Worm (Caenorhabditis elegans) whole organism, L4/young adult: Measurements from ENCODE around the gene C04G2.5.

Source experiments
- W03F9.2 ChIP-seq: fragments of 150-350 bp; optimal IDR thresholded peaks from 2 replicates; lab custom pipeline; 2014; ENCODE audit warnings: missing biosample characterization, missing genetic modification characterization
- dao-5 ChIP-seq: sonication (generic microtip); optimal IDR thresholded peaks from 2 replicates; lab custom pipeline; 2016; ENCODE audit warnings: missing genotype, missing genetic modification characterization, moderate library complexity, missing compliant biosample characterization
- him-1 ChIP-seq: sonication (generic microtip); optimal IDR thresholded peaks from 2 replicates; lab custom pipeline; 2016; ENCODE audit warnings: missing genotype, missing genetic modification reagents, missing genetic modification characterization, missing compliant biosample characterization

C04G2.5 gene

DNA sequence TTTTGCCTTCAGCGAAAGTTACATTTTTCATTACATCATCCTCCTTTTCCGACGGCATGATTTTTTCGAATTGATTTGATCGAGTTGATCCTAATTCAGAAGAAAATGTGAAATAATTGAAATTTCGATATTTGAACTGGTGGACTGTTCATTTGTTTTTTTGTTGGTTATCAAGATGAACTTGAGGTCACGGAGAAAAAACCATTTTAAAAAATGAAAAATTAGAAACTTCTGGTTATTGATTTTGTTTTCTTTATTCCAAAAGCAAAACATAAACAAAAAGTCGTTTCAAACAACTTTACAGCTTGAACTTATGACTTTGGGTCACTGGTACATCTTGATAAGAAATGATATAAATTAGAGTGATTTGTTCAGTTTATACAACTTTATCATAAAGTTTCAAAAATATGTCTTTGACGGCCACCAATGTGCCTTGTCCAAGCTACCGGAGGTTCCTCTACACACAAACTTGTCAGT, 20.0 kb downstream of the C04G2.5 start, which contains the start of the genes ttbk-4 and W01B6.4:
ttbk-4 (minus strand) TSS at position 101 of the 477 bp plus-strand sequence.
W01B6.4 (plus strand) TSS at position 427 of the 477 bp plus-strand sequence.
- no peak for TF ChIP-seq him-1
- TF ChIP-seq dao-5 (tag; lab: Kevin White, UChicago) = no peak
- TF ChIP-seq W03F9.2 (tag; lab: Kevin White, UChicago) = no peak

DNA sequence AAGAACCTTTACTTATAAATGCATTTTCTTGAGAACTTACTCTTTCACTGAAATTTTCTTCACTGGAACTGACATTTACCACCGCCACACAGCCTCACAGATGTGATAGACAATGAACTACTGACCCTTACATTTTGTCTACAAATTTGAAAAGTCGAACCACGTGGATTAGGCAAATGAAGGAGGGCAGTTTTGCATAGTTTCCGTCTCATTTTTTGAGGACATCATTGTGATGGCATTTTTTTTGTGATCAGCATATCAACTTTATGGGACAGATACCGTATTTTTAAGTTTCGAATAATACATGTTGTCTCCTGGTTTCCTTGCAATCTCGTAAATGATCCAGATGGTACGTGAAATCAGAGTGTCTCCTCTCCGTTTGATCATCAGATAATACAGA, 22.5 kb downstream of the C04G2.5 start, which contains the start of gene W01B6.3:
W01B6.3 (minus strand) TSS at position 101 of the 400 bp plus-strand sequence.
- no peak for TF ChIP-seq W03F9.2 (tag; lab: Kevin White, UChicago)
- no peak for TF ChIP-seq dao-5 (tag; lab: Kevin White, UChicago)
- no peak for TF ChIP-seq him-1

DNA sequence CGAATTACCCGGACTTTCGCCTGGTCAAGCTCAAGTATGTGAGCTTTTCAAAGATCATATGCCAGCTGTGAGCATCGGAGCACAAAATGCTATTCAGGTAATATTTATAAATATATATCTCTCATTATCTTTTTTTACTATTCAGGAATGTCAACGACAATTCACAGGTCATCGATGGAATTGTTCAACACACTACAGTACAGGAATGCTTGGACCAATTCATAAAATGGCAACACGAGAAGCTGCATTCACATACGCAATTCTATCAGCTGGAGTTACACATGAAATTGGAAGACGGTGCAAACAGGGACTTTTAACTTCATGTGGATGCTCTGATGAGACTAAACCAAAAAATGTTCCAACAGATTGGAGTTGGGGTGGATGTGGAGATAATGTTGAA, 26.8 kb downstream of the C04G2.5 start:
- TF ChIP-seq him-1 (no peak), dao-5 (tag; lab: Kevin White, UChicago) (no peak), W03F9.2 (tag; lab: Kevin White, UChicago) (no peak)

DNA sequence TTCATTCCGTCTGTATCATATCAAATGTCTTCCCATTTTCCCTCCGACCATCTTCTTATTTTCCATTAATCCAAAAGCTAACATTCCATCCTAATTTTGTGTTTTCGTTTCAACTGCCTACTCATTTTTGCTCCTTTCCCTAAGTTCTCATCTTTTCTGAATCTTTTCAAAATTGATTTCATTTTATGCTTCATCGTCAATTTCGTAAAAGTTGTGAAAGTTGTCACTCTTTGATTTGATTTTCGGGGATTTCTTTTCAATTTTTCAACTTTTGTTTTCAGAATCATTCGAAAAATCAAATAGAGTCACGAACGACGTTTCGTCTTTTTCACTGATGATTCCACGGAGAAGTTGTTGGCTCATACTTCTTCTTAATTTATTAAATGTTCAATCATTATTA, 27.5 kb downstream of the C04G2.5 start, which contains the start of gene cwn-2:
cwn-2 (plus strand) TSS at position 276 of the 400 bp plus-strand sequence.
- TF ChIP-seq dao-5 (tag; lab: Kevin White, UChicago) (no peak), him-1 (no peak), W03F9.2 (tag; lab: Kevin White, UChicago) (no peak)

DNA sequence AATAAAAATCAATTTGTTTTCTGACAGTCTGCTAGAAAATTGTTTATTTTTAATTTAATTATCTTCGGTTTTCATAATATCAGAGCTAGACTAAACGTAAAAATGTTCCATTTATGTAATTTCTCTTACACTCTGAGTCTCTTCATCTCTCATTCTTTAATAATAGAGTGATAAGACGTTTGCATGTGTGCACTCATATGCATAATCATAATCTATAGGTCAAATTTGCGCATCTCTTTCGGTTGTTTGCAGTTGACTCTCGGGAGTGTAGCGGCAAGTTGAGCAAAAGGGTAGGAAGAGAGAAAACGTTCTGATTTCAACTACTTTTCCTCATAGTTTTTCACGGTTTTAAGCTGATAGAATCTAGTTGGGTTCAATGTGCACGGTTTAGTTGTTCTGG, 28.6 kb downstream of the C04G2.5 start:
- TF ChIP-seq him-1 = no peak
- TF ChIP-seq W03F9.2 (tag; lab: Kevin White, UChicago) = no peak
- no peak for TF ChIP-seq dao-5 (tag; lab: Kevin White, UChicago)

DNA sequence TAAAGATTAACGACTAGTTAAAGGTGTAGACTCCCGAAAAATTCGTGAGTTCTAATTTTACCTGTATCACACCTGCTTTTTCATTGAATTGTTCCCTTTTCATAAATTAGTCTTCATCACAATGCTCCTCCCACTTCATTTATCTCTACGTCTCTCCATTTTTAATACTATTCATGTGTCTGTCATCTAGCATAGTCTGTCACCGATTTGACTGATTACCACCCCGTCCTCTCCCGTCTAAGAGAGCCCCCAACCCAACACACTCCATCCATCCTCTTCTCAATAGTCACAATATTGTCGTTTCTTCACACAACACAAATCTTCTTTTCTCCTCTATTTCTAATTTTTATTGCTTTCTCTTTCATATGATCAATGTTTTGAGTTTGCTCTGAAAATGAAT, 29.9 kb downstream of the C04G2.5 start:
- no peak for TF ChIP-seq him-1
- TF ChIP-seq W03F9.2 (tag; lab: Kevin White, UChicago) = no peak
- no peak for TF ChIP-seq dao-5 (tag; lab: Kevin White, UChicago)

DNA sequence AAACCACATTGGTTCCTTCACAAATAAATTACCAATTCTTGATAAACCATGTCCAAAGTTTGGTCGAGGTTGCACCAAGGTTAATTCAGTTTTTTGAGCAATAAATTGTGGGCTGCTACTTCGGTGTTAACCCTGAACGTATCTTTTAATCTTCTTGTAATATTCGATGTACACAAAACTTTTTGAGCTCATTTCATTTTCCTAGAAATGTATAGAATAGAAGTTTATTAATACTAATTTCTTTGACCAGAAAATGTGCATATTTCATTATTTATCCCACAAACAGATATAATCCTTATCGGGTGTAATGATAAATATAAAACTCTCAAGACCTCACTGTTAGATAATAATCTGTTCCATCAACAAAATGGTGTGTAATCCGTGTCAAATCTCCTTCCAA, 31.1 kb downstream of the C04G2.5 start:
- TF ChIP-seq dao-5 (tag; lab: Kevin White, UChicago) (no peak), him-1 (no peak)

DNA sequence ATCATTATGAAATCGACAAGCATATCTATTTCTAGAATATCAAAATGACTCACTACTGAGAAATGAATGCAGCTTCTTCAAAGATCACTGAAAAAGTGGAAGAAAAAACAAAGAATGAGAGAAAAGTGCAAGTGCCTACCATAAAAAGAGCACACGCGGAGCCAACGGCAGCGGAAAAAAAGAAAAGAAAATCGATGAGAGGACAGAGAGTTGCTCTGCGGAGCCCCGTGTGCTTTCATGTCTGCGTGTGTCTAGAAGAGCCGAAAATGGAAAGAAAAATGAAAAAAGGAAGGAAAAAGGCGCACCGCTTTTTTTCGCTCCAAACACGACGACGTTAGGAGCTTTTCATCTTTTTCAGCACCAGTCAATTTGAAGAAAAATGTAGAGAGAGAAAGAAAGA, 32.3 kb downstream of the C04G2.5 start, which contains the start of gene ipla-7:
ipla-7 (minus strand) TSS at position 122 of the 400 bp plus-strand sequence.
- TF ChIP-seq W03F9.2 (tag; lab: Kevin White, UChicago) (no peak), him-1 (no peak), dao-5 (tag; lab: Kevin White, UChicago) (no peak)

DNA sequence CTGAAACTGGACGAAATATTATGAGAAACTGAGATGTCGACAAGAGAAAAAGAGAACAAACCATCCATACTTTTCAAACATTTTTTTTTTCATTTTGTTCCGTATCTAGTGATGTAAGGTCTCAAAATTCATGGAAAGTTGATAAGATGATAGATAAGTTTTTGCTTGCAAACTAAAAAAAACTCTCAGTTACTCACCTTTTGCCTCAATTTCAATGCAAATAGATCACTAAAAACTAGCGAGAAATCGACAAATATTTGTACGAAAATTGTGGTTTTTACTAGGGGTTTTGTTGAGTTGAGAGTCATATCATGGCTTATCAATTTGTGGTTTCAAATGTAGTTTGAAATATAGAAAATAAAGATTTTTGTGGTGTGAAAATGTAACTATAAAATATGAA, 34.3 kb downstream of the C04G2.5 start:
- TF ChIP-seq him-1 (no peak), dao-5 (tag; lab: Kevin White, UChicago) (no peak), W03F9.2 (tag; lab: Kevin White, UChicago) (no peak)

DNA sequence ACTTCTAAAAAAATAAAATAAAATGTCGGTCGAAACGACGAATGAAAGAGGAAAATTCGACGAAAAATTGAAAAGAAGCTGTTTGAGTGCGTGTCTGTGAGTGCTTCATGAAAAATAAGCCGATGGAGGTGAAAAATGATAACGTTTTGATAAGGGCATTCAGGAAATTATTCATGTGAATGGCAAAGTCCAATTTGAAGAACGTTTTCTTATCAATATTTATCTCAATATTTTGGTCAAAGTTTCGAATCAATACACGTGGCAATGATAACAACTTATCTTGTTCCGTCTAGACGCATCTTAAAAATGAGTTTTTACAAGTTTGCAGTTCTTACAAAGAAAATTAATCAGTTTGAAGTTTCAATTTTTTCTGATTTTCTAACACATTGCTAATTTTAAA, 35.9 kb downstream of the C04G2.5 start:
- no peak for TF ChIP-seq him-1
- TF ChIP-seq dao-5 (tag; lab: Kevin White, UChicago) = no peak
- no peak for TF ChIP-seq W03F9.2 (tag; lab: Kevin White, UChicago)

DNA sequence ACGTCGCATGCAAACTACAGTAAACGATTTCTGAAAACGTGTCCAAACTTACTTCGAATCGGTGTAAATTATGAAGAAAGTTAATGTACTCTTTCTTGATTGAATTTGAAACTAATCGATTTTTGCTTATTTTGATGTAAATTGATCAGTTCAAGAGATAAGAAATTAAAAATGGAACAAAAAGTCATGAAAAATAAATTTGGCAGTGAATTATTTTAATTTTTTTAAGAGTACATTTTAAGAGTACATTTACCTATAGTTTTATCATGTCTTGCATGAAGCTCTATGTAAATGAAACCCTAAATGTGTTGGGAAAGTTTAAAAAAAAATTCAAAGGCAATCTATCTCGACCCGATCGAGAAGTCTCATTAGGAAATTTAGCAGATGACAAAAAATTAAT, 38.9 kb downstream of the C04G2.5 start, which contains the start of gene T04B2.7:
T04B2.7 (minus strand) TSS at position 101 of the 400 bp plus-strand sequence.
- TF ChIP-seq dao-5 (tag; lab: Kevin White, UChicago) (no peak), W03F9.2 (tag; lab: Kevin White, UChicago) (no peak), him-1 (no peak)

DNA sequence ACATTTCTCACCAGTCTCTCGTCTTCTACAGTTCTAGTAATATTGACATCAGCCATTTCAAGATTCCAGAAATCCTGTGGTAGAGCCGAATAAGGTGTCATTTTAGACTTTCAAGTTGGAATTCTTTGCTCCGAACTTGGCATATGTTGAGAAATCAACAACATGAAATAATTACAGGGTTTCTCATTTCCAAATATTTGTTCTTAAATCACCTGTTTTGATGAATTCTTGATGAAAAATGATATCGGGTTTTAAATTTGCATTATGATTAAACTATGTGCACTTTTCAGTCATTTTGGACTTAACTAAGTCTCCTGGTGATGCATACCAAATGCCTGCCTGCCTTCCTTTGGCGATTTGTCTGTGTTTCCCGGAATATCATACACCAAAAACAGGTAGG, 41.5 kb downstream of the C04G2.5 start, which contains the start of gene srv-12:
srv-12 (minus strand) TSS at position 101 of the 400 bp plus-strand sequence.
- TF ChIP-seq W03F9.2 (tag; lab: Kevin White, UChicago) (no peak), dao-5 (tag; lab: Kevin White, UChicago) (no peak), him-1 (no peak)

DNA sequence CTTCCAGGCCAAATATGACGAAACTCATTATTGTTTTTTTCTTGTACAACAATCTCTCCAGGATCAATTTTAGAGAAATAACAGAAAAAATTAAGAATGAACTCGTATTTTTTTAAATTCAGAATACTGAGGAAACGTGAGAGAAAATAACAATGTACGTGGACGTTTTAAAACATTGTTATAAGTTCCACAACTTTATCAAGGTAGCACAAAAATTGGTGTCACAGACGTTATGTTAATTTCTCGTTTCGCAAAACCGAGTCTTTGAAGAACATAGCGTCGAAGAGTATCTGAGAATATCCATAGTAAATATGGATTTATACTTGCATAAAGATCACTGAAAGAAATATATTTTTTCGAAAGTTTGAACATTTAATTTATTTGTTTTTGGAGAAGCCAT, 44.0 kb downstream of the C04G2.5 start, which contains the start of gene T04B2.8:
T04B2.8 (minus strand) TSS at position 101 of the 400 bp plus-strand sequence.
- no peak for TF ChIP-seq him-1
- TF ChIP-seq dao-5 (tag; lab: Kevin White, UChicago) = no peak
- TF ChIP-seq W03F9.2 (tag; lab: Kevin White, UChicago) = no peak

DNA sequence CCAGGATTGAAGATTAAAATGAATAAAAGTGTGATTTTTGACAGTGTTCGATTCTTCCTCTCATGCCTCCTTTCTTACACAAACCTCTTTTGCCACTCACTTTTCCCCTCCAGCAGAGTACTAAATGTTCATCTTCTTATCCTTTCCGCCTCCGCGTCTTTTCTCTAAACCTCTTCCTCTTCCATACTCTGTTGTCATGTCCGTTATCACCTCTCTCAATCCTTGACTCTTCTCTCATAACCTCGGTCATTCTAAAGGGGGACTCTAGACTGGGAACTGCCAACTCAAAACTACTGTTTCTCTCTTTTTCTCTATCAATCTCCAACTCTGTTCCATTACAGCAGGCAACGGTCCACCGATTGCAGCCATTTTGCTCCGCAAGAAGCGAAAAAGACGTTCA, 46.8 kb downstream of the C04G2.5 start:
- TF ChIP-seq dao-5 (tag; lab: Kevin White, UChicago) (no peak), W03F9.2 (tag; lab: Kevin White, UChicago) (no peak), him-1 (no peak)

DNA sequence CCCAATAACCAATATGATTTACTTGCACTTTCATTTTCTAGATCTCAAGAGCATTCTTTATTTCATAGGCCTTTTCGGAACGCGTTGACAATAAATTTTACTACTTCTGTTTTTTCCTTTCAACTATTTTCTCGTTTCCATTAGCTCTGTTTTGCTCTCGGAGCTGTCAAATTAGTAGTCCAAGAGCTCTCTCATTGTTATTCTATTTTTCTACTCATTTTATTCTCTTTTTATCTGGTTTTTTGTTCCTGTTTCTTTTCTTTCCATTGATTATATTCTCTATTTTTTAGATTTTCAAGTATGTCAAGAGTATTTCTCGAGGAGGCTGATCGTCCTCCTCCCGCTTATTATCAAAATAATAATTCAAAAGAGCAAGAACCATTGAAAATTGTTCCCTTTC, 48.0 kb downstream of the C04G2.5 start, which contains the start of gene T04B2.3:
T04B2.3 (plus strand) TSS at position 301 of the 400 bp plus-strand sequence.
- TF ChIP-seq him-1 = no peak
- no peak for TF ChIP-seq dao-5 (tag; lab: Kevin White, UChicago)
- TF ChIP-seq W03F9.2 (tag; lab: Kevin White, UChicago) = no peak
